Fruit fly (Drosophila melanogaster) whole organism, embryonic: Measurements from ENCODE around the gene PNPase.

Experiments
- Antp ChIP-seq: fragments of 200-800 bp; sonication (Bioruptor generic); optimal IDR thresholded peaks from 3 replicates; lab custom pipeline; 2016; ENCODE audit warnings: missing biosample characterization, missing genetic modification characterization
- Bdp1 ChIP-seq: fragments of 200-800 bp; sonication (Bioruptor generic); optimal IDR thresholded peaks from 3 replicates; lab custom pipeline; 2016; ENCODE audit warnings: missing biosample characterization, missing genetic modification characterization
- BtbVII ChIP-seq: fragments of 200-800 bp; sonication (Bioruptor generic); optimal IDR thresholded peaks from 3 replicates; lab custom pipeline; 2017; ENCODE audit warnings: missing biosample characterization, mild to moderate bottlenecking, missing genetic modification characterization
- Bteb2 ChIP-seq: fragments of 200-800 bp; sonication (Bioruptor generic); optimal IDR thresholded peaks from 2 replicates; lab custom pipeline; 2016; ENCODE audit warnings: missing biosample characterization, missing genetic modification characterization
- CG10209 ChIP-seq: fragments of 200-800 bp; sonication (Bioruptor generic); optimal IDR thresholded peaks from 3 replicates; lab custom pipeline; 2017; ENCODE audit warnings: missing biosample characterization, mild to moderate bottlenecking, missing genetic modification characterization, missing genetic modification reagents
- CG10267 ChIP-seq: fragments of 200-800 bp; sonication (Bioruptor generic); optimal IDR thresholded peaks from 2 replicates; lab custom pipeline; 2018; ENCODE audit warnings: missing biosample characterization, mild to moderate bottlenecking, missing genetic modification characterization, moderate library complexity
- CG10366 ChIP-seq: fragments of 200-800 bp; sonication (Bioruptor generic); IDR thresholded peaks from 2 replicates; pipeline ENCODE4 v1.3.6; 2022; ENCODE audit warnings: missing biosample characterization, missing genetic modification characterization
- CG11247 ChIP-seq: fragments of 200-800 bp; sonication (Bioruptor generic); IDR thresholded peaks from 2 replicates; pipeline ENCODE4 v1.3.6; 2022; ENCODE audit warnings: missing biosample characterization, missing genetic modification characterization
- CG11560 ChIP-seq: fragments of 200-800 bp; sonication (Bioruptor generic); IDR thresholded peaks from 3 replicates; pipeline ENCODE4 v1.3.6; 2022; ENCODE audit warnings: missing biosample characterization, missing genetic modification characterization
- CG15011 ChIP-seq: fragments of 200-800 bp; sonication (Bioruptor generic); optimal IDR thresholded peaks from 3 replicates; lab custom pipeline; 2018; ENCODE audit warnings: missing biosample characterization, mild to moderate bottlenecking, missing genetic modification characterization
- CG18764 ChIP-seq: fragments of 200-800 bp; sonication (Bioruptor generic); optimal IDR thresholded peaks from 3 replicates; lab custom pipeline; 2016; ENCODE audit warnings: missing biosample characterization, missing genetic modification characterization
- CG3065 ChIP-seq: fragments of 200-800 bp; sonication (Bioruptor generic); optimal IDR thresholded peaks from 2 replicates; lab custom pipeline; 2016; ENCODE audit warnings: missing biosample characterization, missing genetic modification characterization
- CG32532 ChIP-seq: fragments of 200-800 bp; sonication (Bioruptor generic); IDR thresholded peaks from 2 replicates; pipeline ENCODE4 v1.3.6; 2022; ENCODE audit warnings: missing biosample characterization, missing genetic modification characterization
- CG6254 ChIP-seq: fragments of 200-800 bp; sonication (Bioruptor generic); optimal IDR thresholded peaks from 3 replicates; lab custom pipeline; 2017; ENCODE audit warnings: mild to moderate bottlenecking, missing biosample characterization, missing genetic modification reagents, missing genetic modification characterization
- CG6813 ChIP-seq: fragments of 200-800 bp; sonication (Bioruptor generic); optimal IDR thresholded peaks from 2 replicates; lab custom pipeline; 2017; ENCODE audit warnings: missing biosample characterization, missing genetic modification characterization, mild to moderate bottlenecking, moderate library complexity, missing genetic modification reagents
- CG7963 ChIP-seq: fragments of 200-800 bp; sonication (Bioruptor generic); IDR thresholded peaks from 3 replicates; pipeline ENCODE4 v1.3.6; 2022; ENCODE audit warnings: missing biosample characterization, missing genetic modification characterization; ENCODE audit not compliant: partially characterized antibody
- CG8924 ChIP-seq: fragments of 200-800 bp; optimal IDR thresholded peaks from 3 replicates; lab custom pipeline; 2019; ENCODE audit warnings: missing biosample characterization, mild to moderate bottlenecking, missing genetic modification characterization, moderate library complexity
- CG9609 ChIP-seq: fragments of 200-800 bp; sonication (Bioruptor generic); optimal IDR thresholded peaks from 3 replicates; lab custom pipeline; 2016; ENCODE audit warnings: missing biosample characterization, missing genetic modification characterization
- D ChIP-seq, 2 experiments: fragments of 200-800 bp in 1 of 2; fragments of >200 bp in 1 of 2; sonication (Bioruptor generic) in 1 of 2; optimal IDR thresholded peaks; 2 replicates in 1 of 2; 3 replicates in 1 of 2; lab custom pipeline; 2017; ENCODE audit warnings: mild to moderate bottlenecking in 1 of 2, missing biosample characterization in 1 of 2, missing genetic modification characterization in 1 of 2, missing genetic modification reagents in 1 of 2
- Dfd ChIP-seq, 2 experiments: fragments of >200 bp; optimal IDR thresholded peaks; 2 replicates each; lab custom pipeline; 2017; ENCODE audit warnings: missing biosample characterization in 2 of 2, missing genetic modification characterization in 2 of 2
- Fer1 ChIP-seq: fragments of 200-800 bp; sonication (Bioruptor generic); optimal IDR thresholded peaks from 2 replicates; lab custom pipeline; 2017; ENCODE audit warnings: missing biosample characterization, mild to moderate bottlenecking, missing genetic modification characterization
- HLHmδ ChIP-seq: fragments of 200-800 bp; sonication (Bioruptor generic); optimal IDR thresholded peaks from 2 replicates; lab custom pipeline; 2018; ENCODE audit warnings: missing biosample characterization, mild to moderate bottlenecking, missing genetic modification characterization, moderate library complexity
- Lim3 ChIP-seq: fragments of 200-800 bp; sonication (Bioruptor generic); IDR thresholded peaks from 2 replicates; pipeline ENCODE4 v1.3.6; 2022; ENCODE audit warnings: missing biosample characterization, missing genetic modification characterization
- Opbp ChIP-seq: fragments of 200-800 bp; sonication (Bioruptor generic); IDR thresholded peaks from 3 replicates; pipeline ENCODE4 v1.3.6; 2022; ENCODE audit warnings: missing biosample characterization, missing genetic modification characterization; ENCODE audit not compliant: partially characterized antibody
- PHDP ChIP-seq: fragments of 200-800 bp; sonication (Bioruptor generic); optimal IDR thresholded peaks from 3 replicates; lab custom pipeline; 2018; ENCODE audit warnings: missing biosample characterization, mild to moderate bottlenecking, missing genetic modification characterization, moderate library complexity
- Sry-β ChIP-seq: fragments of 200-800 bp; sonication (Bioruptor generic); optimal IDR thresholded peaks from 2 replicates; lab custom pipeline; 2018; ENCODE audit warnings: missing biosample characterization, mild to moderate bottlenecking, missing genetic modification characterization, moderate library complexity
- amos ChIP-seq: fragments of 200-800 bp; sonication (Bioruptor generic); IDR thresholded peaks from 2 replicates; pipeline ENCODE4 v1.3.6; 2022; ENCODE audit warnings: missing biosample characterization, missing genetic modification characterization; ENCODE audit not compliant: partially characterized antibody
- az2 ChIP-seq: fragments of 200-800 bp; sonication (Bioruptor generic); optimal IDR thresholded peaks from 3 replicates; lab custom pipeline; 2016; ENCODE audit warnings: missing biosample characterization, missing genetic modification characterization
- dan ChIP-seq: fragments of 200-800 bp; sonication (Bioruptor generic); IDR thresholded peaks from 2 replicates; pipeline ENCODE4 v1.3.6; 2022; ENCODE audit warnings: missing biosample characterization, missing genetic modification characterization
- fu2 ChIP-seq: fragments of 200-800 bp; sonication (Bioruptor generic); optimal IDR thresholded peaks from 2 replicates; lab custom pipeline; 2016; ENCODE audit warnings: missing biosample characterization, missing genetic modification characterization
- grau ChIP-seq: fragments of 200-800 bp; optimal IDR thresholded peaks from 3 replicates; lab custom pipeline; 2019; ENCODE audit warnings: missing biosample characterization, mild to moderate bottlenecking, missing genetic modification characterization, moderate library complexity
- grn ChIP-seq: fragments of 200-800 bp; sonication (Bioruptor generic); optimal IDR thresholded peaks from 3 replicates; lab custom pipeline; 2017; ENCODE audit warnings: missing biosample characterization, missing genetic modification characterization
- gsb-n ChIP-seq: fragments of 200-800 bp; sonication (Bioruptor generic); optimal IDR thresholded peaks from 3 replicates; lab custom pipeline; 2018; ENCODE audit warnings: missing biosample characterization, mild to moderate bottlenecking, missing genetic modification characterization
- h ChIP-seq: fragments of >200 bp; optimal IDR thresholded peaks from 2 replicates; lab custom pipeline; 2017
- hb ChIP-seq: fragments of 200-800 bp; sonication (Bioruptor generic); IDR thresholded peaks from 3 replicates; pipeline ENCODE4 v1.3.6; 2022; ENCODE audit warnings: missing biosample characterization, missing genetic modification characterization; ENCODE audit not compliant: partially characterized antibody
- inv ChIP-seq: fragments of 200-800 bp; sonication (Bioruptor generic); IDR thresholded peaks from 2 replicates; pipeline ENCODE4 v1.3.6; 2022; ENCODE audit warnings: missing biosample characterization, missing genetic modification characterization; ENCODE audit not compliant: partially characterized antibody
- jigr1 ChIP-seq: fragments of 200-800 bp; sonication (Bioruptor generic); IDR thresholded peaks from 3 replicates; pipeline ENCODE4 v1.3.6; 2022; ENCODE audit warnings: missing biosample characterization, missing genetic modification characterization
- lov ChIP-seq, 2 experiments: fragments of 200-800 bp in 1 of 2; fragments of >200 bp in 1 of 2; sonication (Bioruptor generic) in 1 of 2; IDR thresholded peaks in 1 of 2; optimal IDR thresholded peaks in 1 of 2; 2 replicates in 1 of 2; 3 replicates in 1 of 2; pipeline versions ENCODE4 v1.3.6 to Lab custom; 2017 to 2022; ENCODE audit warnings: missing biosample characterization in 1 of 2, missing genetic modification characterization in 1 of 2
- luna ChIP-seq: fragments of 200-800 bp; sonication (Bioruptor generic); optimal IDR thresholded peaks from 2 replicates; lab custom pipeline; 2016; ENCODE audit warnings: missing biosample characterization, missing genetic modification characterization
- pan ChIP-seq, 4 experiments: fragments of >200 bp in 3 of 4; fragments of 200-800 bp in 1 of 4; sonication (Bioruptor generic) in 1 of 4; optimal IDR thresholded peaks in 3 of 4; IDR thresholded peaks in 1 of 4; 2 replicates each; pipeline versions ENCODE4 v1.3.6 to Lab custom; 2017 to 2022; ENCODE audit warnings: missing biosample characterization in 2 of 4, missing genetic modification characterization in 2 of 4, mixed read lengths in 1 of 4
- phol ChIP-seq: fragments of 200-800 bp; sonication (Bioruptor generic); optimal IDR thresholded peaks from 3 replicates; lab custom pipeline; 2018; ENCODE audit warnings: missing biosample characterization, mild to moderate bottlenecking, missing genetic modification characterization, moderate library complexity
- psq ChIP-seq: fragments of 200-800 bp; sonication (Bioruptor generic); optimal IDR thresholded peaks from 2 replicates; lab custom pipeline; 2017; ENCODE audit warnings: missing biosample characterization, missing genetic modification characterization
- sens ChIP-seq: fragments of 200-800 bp; sonication (Bioruptor generic); peaks from one replicate; lab custom pipeline; 2016; ENCODE audit warnings: missing biosample characterization, missing genetic modification characterization
- seq ChIP-seq: fragments of 200-800 bp; sonication (Bioruptor generic); IDR thresholded peaks from 2 replicates; pipeline ENCODE4 v1.3.6; 2022; ENCODE audit warnings: missing biosample characterization, missing genetic modification characterization
- slou ChIP-seq: fragments of 200-800 bp; sonication (Bioruptor generic); optimal IDR thresholded peaks from 3 replicates; lab custom pipeline; 2016; ENCODE audit warnings: missing biosample characterization, missing genetic modification characterization
- ssp ChIP-seq: fragments of 200-800 bp; sonication (Bioruptor generic); IDR thresholded peaks from 2 replicates; pipeline ENCODE4 v1.3.6; 2022; ENCODE audit warnings: missing biosample characterization, missing genetic modification characterization
- tgo ChIP-seq: fragments of 200-800 bp; sonication (Bioruptor generic); IDR thresholded peaks from 3 replicates; pipeline ENCODE4 v1.3.6; 2022; ENCODE audit warnings: missing biosample characterization, missing genetic modification characterization
- twi ChIP-seq: fragments of 200-800 bp; optimal IDR thresholded peaks from 2 replicates; lab custom pipeline; 2019; ENCODE audit warnings: missing biosample characterization, mild to moderate bottlenecking, missing genetic modification characterization, moderate library complexity
- z ChIP-seq: fragments of 200-800 bp; sonication (Bioruptor generic); IDR thresholded peaks from 3 replicates; pipeline ENCODE4 v1.3.6; 2022; ENCODE audit warnings: missing biosample characterization, missing genetic modification characterization

Gene PNPase

dm6 chr3R:31395222-31395831, 9.9 kb downstream of the PNPase start, which contains the start of the genes Ugt35D1 and Gcn2 (continued):
- TF ChIP-seq tgo (GFP tag; lab: Robert Waterston, UW) (no peak), Opbp (GFP tag; lab: Robert Waterston, UW) (peak; percentile 49; the same call in 1 of the 3 replicates), gsb-n (no peak), CG15011 (GFP tag; lab: Kevin White, UChicago) (no peak), CG3065 (no peak), Dfd (GFP tag; optimal IDR thresholded peaks at IDR 0.05; lab: Kevin White, UChicago) (no peak), psq (GFP tag; lab: Kevin White, UChicago) (no peak), twi (tag; lab: Kevin White, UChicago) (no peak), D (optimal IDR thresholded peaks at IDR 0.05; lab: Kevin White, UChicago) (no peak), D (GFP tag; optimal IDR thresholded peaks at IDR 0.05; lab: Kevin White, UChicago) (peak; percentile 63), h (lab: Kevin White, UChicago) (no peak), CG10209 (GFP tag; lab: Kevin White, UChicago) (peak; percentile 52), phol (no peak), CG11560 (tag; lab: Robert Waterston, UW) (no peak), CG6813 (GFP tag; lab: Kevin White, UChicago) (peak; percentile 89), pan (optimal IDR thresholded peaks at IDR 0.05; lab: Kevin White, UChicago) (no peak), pan (GFP tag; optimal IDR thresholded peaks at IDR 0.05 in 1 of 2, IDR thresholded peaks at IDR 0.05 in 1 of 2) (peak in 1 of 2 experiments; percentile 55), jigr1 (no peak), CG6254 (GFP tag; lab: Kevin White, UChicago) (peak; percentile 65), seq (GFP tag; lab: Robert Waterston, UW) (0 out of 2 replicates have a peak, but pooled peaks have one; percentile 20), inv (GFP tag; lab: Robert Waterston, UW) (no peak), grau (tag; lab: Kevin White, UChicago) (no peak), sens (GFP tag; lab: Kevin White, UChicago) (peak; percentile 94), BtbVII (GFP tag; lab: Kevin White, UChicago) (no peak), HLHmδ (GFP tag; lab: Kevin White, UChicago) (peak; percentile 74), z (GFP tag; lab: Robert Waterston, UW) (no peak), grn (GFP tag; lab: Kevin White, UChicago) (no peak), CG10366 (GFP tag; lab: Robert Waterston, UW) (no peak), hb (GFP tag; lab: Robert Waterston, UW) (no peak), lov (optimal IDR thresholded peaks at IDR 0.05; lab: Kevin White, UChicago) (no peak), lov (GFP tag; IDR thresholded peaks at IDR 0.05; lab: Robert Waterston, UW) (peak; percentile 71; the same call in 1 of the 3 replicates), luna (GFP tag; lab: Kevin White, UChicago) (no peak), CG18764 (GFP tag; lab: Kevin White, UChicago) (peak; percentile 46), ssp (GFP tag; lab: Robert Waterston, UW) (no peak), CG10267 (tag; lab: Kevin White, UChicago) (no peak), amos (GFP tag; lab: Robert Waterston, UW) (peak; percentile 57; the same call in 1 of the 2 replicates), Lim3 (GFP tag; lab: Robert Waterston, UW) (no peak), az2 (no peak), CG9609 (GFP tag; lab: Kevin White, UChicago) (no peak), Sry-β (GFP tag; lab: Kevin White, UChicago) (peak; percentile 41), dan (GFP tag; lab: Robert Waterston, UW) (no peak), fu2 (GFP tag; lab: Kevin White, UChicago) (no peak), CG11247 (GFP tag; lab: Robert Waterston, UW) (peak; percentile 38; the same call in 1 of the 2 replicates), PHDP (tag; lab: Kevin White, UChicago) (no peak), CG8924 (tag; lab: Kevin White, UChicago) (no peak), CG32532 (GFP tag; lab: Robert Waterston, UW) (no peak), slou (GFP tag; lab: Kevin White, UChicago) (no peak), Antp (GFP tag; lab: Kevin White, UChicago) (peak; percentile 4), Bteb2 (GFP tag; lab: Kevin White, UChicago) (no peak), Fer1 (GFP tag; lab: Kevin White, UChicago) (no peak), Bdp1 (GFP tag; lab: Kevin White, UChicago) (peak; percentile 44), CG7963 (GFP tag; lab: Robert Waterston, UW) (no peak)
